Worm (Caenorhabditis elegans) whole organism, young adult: ENCODE data around the gene fbxa-15.

Source experiments
- B0019.2 ChIP-seq: fragments of 200-800 bp; sonication (Bioruptor generic); conservative IDR thresholded peaks from 2 replicates; pipeline ENCODE4 v1.3.6; 2022; ENCODE audit warnings: missing genetic modification reagents, missing genetic modification characterization, missing compliant biosample characterization
- B0035.1 ChIP-seq: sonication (generic microtip); optimal IDR thresholded peaks from 2 replicates; lab custom pipeline; 2016; ENCODE audit warnings: missing genetic modification characterization, mild to moderate bottlenecking, missing compliant biosample characterization, missing genotype, missing genetic modification reagents
- C06A6.2 ChIP-seq: fragments of 200-800 bp; sonication (Bioruptor generic); conservative IDR thresholded peaks from 2 replicates; pipeline ENCODE4 v1.3.6; 2022; ENCODE audit warnings: missing genetic modification characterization, missing compliant biosample characterization
- F23B12.7 ChIP-seq: sonication (generic microtip); optimal IDR thresholded peaks from 2 replicates; lab custom pipeline; 2017; ENCODE audit warnings: missing genetic modification characterization, mild to moderate bottlenecking, missing compliant biosample characterization, antibody characterized with exemption, moderate library complexity; ENCODE audit not compliant: insufficient read depth
- ZK185.1 ChIP-seq: sonication (generic microtip); optimal IDR thresholded peaks from 2 replicates; lab custom pipeline; 2016; ENCODE audit warnings: mild to moderate bottlenecking, missing genetic modification characterization, missing compliant biosample characterization; ENCODE audit not compliant: poor library complexity, severe bottlenecking
- akir-1 ChIP-seq: fragments of 200-800 bp; sonication (Bioruptor generic); optimal IDR thresholded peaks from 2 replicates; lab custom pipeline; 2018; ENCODE audit warnings: mild to moderate bottlenecking, missing genetic modification characterization, moderate library complexity, missing compliant biosample characterization
- atf-7 ChIP-seq: sonication (generic microtip); optimal IDR thresholded peaks from 2 replicates; lab custom pipeline; 2017; ENCODE audit warnings: mild to moderate bottlenecking, missing genetic modification characterization, missing compliant biosample characterization
- attf-5 ChIP-seq: fragments of 200-800 bp; sonication (Bioruptor generic); optimal IDR thresholded peaks from 2 replicates; lab custom pipeline; 2018; ENCODE audit warnings: mild to moderate bottlenecking, missing genetic modification characterization, missing compliant biosample characterization
- attf-6 ChIP-seq: fragments of 200-800 bp; sonication (Bioruptor generic); IDR thresholded peaks from 2 replicates; pipeline ENCODE4 v1.3.6; 2022; ENCODE audit warnings: missing genetic modification reagents, missing genetic modification characterization, missing compliant biosample characterization
- cebp-1 ChIP-seq, 2 experiments: fragments of 200-800 bp in 1 of 2; sonication (Bioruptor generic) in 1 of 2; sonication (generic microtip) in 1 of 2; IDR thresholded peaks in 1 of 2; optimal IDR thresholded peaks in 1 of 2; 2 replicates each; pipeline versions ENCODE4 v1.3.6 to Lab custom; 2017 to 2022; ENCODE audit warnings: missing compliant biosample characterization in 2 of 2, missing genetic modification characterization in 2 of 2, mild to moderate bottlenecking in 1 of 2, missing genetic modification reagents in 1 of 2, moderate library complexity in 1 of 2
- dpl-1 ChIP-seq: fragments of 150-350 bp; optimal IDR thresholded peaks from 2 replicates; lab custom pipeline; 2014; ENCODE audit warnings: missing biosample characterization, missing genetic modification reagents, missing genetic modification characterization
- egl-18 ChIP-seq: fragments of 200-800 bp; sonication (Bioruptor generic); IDR thresholded peaks from 2 replicates; pipeline ENCODE4 v1.3.6; 2022; ENCODE audit warnings: missing genetic modification reagents, missing genetic modification characterization, missing compliant biosample characterization
- egl-44 ChIP-seq: fragments of 200-800 bp; sonication (Bioruptor generic); IDR thresholded peaks from 2 replicates; pipeline ENCODE4 v1.3.6; 2022; ENCODE audit warnings: missing genetic modification reagents, missing genetic modification characterization, missing compliant biosample characterization
- ets-4 ChIP-seq: fragments of 200-800 bp; sonication (Bioruptor generic); optimal IDR thresholded peaks from 2 replicates; lab custom pipeline; 2018; ENCODE audit warnings: mild to moderate bottlenecking, missing genetic modification characterization, missing compliant biosample characterization
- him-1 ChIP-seq: sonication (generic microtip); optimal IDR thresholded peaks from 2 replicates; lab custom pipeline; 2016; ENCODE audit warnings: missing genotype, missing genetic modification reagents, missing genetic modification characterization, missing compliant biosample characterization
- hmg-1.2 ChIP-seq: fragments of 200-800 bp; sonication (Bioruptor generic); IDR thresholded peaks from 2 replicates; pipeline ENCODE4 v1.3.6; 2022; ENCODE audit warnings: missing genetic modification reagents, missing genetic modification characterization, missing compliant biosample characterization
- hsf-1 ChIP-seq: fragments of 200-800 bp; sonication (Bioruptor generic); IDR thresholded peaks from 2 replicates; pipeline ENCODE4 v1.3.6; 2022; ENCODE audit warnings: missing genetic modification reagents, missing genetic modification characterization, missing compliant biosample characterization
- let-607 ChIP-seq, 2 experiments: fragments of 200-800 bp in 1 of 2; sonication (Bioruptor generic) in 1 of 2; sonication (generic microtip) in 1 of 2; optimal IDR thresholded peaks; 2 replicates each; lab custom pipeline; 2016 to 2018; ENCODE audit warnings: mild to moderate bottlenecking in 2 of 2, missing compliant biosample characterization in 2 of 2, missing genetic modification characterization in 2 of 2, moderate library complexity in 2 of 2, missing genotype in 1 of 2
- lin-35 ChIP-seq, 3 experiments: fragments of 150-350 bp in 2 of 3; sonication (generic microtip) in 1 of 3; optimal IDR thresholded peaks; 2 replicates each; lab custom pipeline; 2014 to 2018; ENCODE audit warnings: missing biosample characterization in 3 of 3, missing genetic modification characterization in 3 of 3, missing genetic modification reagents in 3 of 3
- lin-40 ChIP-seq: sonication (generic microtip); optimal IDR thresholded peaks from 2 replicates; lab custom pipeline; 2016; ENCODE audit warnings: missing genetic modification characterization, mild to moderate bottlenecking, missing compliant biosample characterization, missing genotype, missing genetic modification reagents
- lsl-1 ChIP-seq: fragments of 200-800 bp; sonication (Bioruptor generic); optimal IDR thresholded peaks from 2 replicates; lab custom pipeline; 2018; ENCODE audit warnings: mild to moderate bottlenecking, missing genetic modification characterization, moderate library complexity, missing compliant biosample characterization
- lsy-27 ChIP-seq: sonication (generic microtip); optimal IDR thresholded peaks from 2 replicates; lab custom pipeline; 2017; ENCODE audit warnings: missing genetic modification characterization, mild to moderate bottlenecking, missing compliant biosample characterization, antibody characterized with exemption, missing genotype, borderline replicate concordance; ENCODE audit not compliant: insufficient read depth
- nfyb-1 ChIP-seq: fragments of 200-800 bp; sonication (Bioruptor generic); IDR thresholded peaks from 2 replicates; pipeline ENCODE4 v1.3.6; 2022; ENCODE audit warnings: missing genetic modification reagents, missing genetic modification characterization, missing compliant biosample characterization
- nhr-80 ChIP-seq: sonication (generic microtip); optimal IDR thresholded peaks from 2 replicates; lab custom pipeline; 2016; ENCODE audit warnings: missing genetic modification characterization, missing compliant biosample characterization
- nhr-90 ChIP-seq: sonication (generic microtip); optimal IDR thresholded peaks from 2 replicates; lab custom pipeline; 2016; ENCODE audit warnings: missing genotype, mild to moderate bottlenecking, missing genetic modification characterization, missing compliant biosample characterization
- pbrm-1 ChIP-seq: fragments of 200-800 bp; sonication (Bioruptor generic); IDR thresholded peaks from 2 replicates; pipeline ENCODE4 v1.3.6; 2022; ENCODE audit warnings: missing genetic modification reagents, missing genetic modification characterization, missing compliant biosample characterization
- pha-4 ChIP-seq: fragments of 150-350 bp; sonication (generic microtip); optimal IDR thresholded peaks from 2 replicates; lab custom pipeline; 2014; ENCODE audit warnings: missing biosample characterization, missing genetic modification reagents, missing genetic modification characterization
- tbp1 ChIP-seq: fragments of 200-800 bp; sonication (Bioruptor generic); optimal IDR thresholded peaks from 2 replicates; lab custom pipeline; 2018; ENCODE audit warnings: mild to moderate bottlenecking, missing genetic modification characterization, missing compliant biosample characterization
- tlf-1 ChIP-seq: fragments of 200-800 bp; sonication (Bioruptor generic); optimal IDR thresholded peaks from 2 replicates; lab custom pipeline; 2018; ENCODE audit warnings: mild to moderate bottlenecking, missing genetic modification characterization, missing compliant biosample characterization
- unc-130 ChIP-seq: sonication (generic microtip); optimal IDR thresholded peaks from 2 replicates; lab custom pipeline; 2016; ENCODE audit warnings: missing genetic modification reagents, missing genetic modification characterization, missing compliant biosample characterization
- unc-62 ChIP-seq: fragments of 150-350 bp; optimal IDR thresholded peaks from 2 replicates; lab custom pipeline; 2014; ENCODE audit warnings: missing biosample characterization, missing genetic modification reagents, missing genetic modification characterization
- ztf-18 ChIP-seq: sonication (generic microtip); optimal IDR thresholded peaks from 2 replicates; lab custom pipeline; 2016; ENCODE audit warnings: missing genotype, mild to moderate bottlenecking, missing genetic modification characterization, missing compliant biosample characterization
- ztf-22 ChIP-seq: fragments of 200-800 bp; sonication (Bioruptor generic); optimal IDR thresholded peaks from 2 replicates; lab custom pipeline; 2018; ENCODE audit warnings: mild to moderate bottlenecking, missing genetic modification characterization, moderate library complexity, missing compliant biosample characterization
- ztf-25 ChIP-seq: fragments of 200-800 bp; sonication (Bioruptor generic); IDR thresholded peaks from 2 replicates; pipeline ENCODE4 v1.3.6; 2022; ENCODE audit warnings: missing genetic modification reagents, missing genetic modification characterization, missing compliant biosample characterization

The fbxa-15 gene

ce11 chrIII:1284584-1285046 lies 36.8 kb downstream of the fbxa-15 start, which contains the start of gene fbxa-37:
TSS of gene fbxa-37 (plus strand) at chrIII:1284996.
- TF ChIP-seq egl-18 (GFP tag; lab: Robert Waterston, UW) (no peak), akir-1 (no peak), ZK185.1 (tag; lab: Kevin White, UChicago) (no peak), pbrm-1 (GFP tag; lab: Robert Waterston, UW) (no peak), cebp-1 (GFP tag; IDR thresholded peaks at IDR 0.05; lab: Robert Waterston, UW) (peak; percentile 94), cebp-1 (tag; optimal IDR thresholded peaks at IDR 0.05; lab: Kevin White, UChicago) (peak; percentile 96), hmg-1.2 (peak; percentile 40; the same call in 1 of the 2 replicates), C06A6.2 (GFP tag; lab: Robert Waterston, UW) (no peak), tlf-1 (GFP tag; lab: Kevin White, UChicago) (no peak), attf-5 (GFP tag; lab: Kevin White, UChicago) (peak; percentile 49), ztf-18 (tag; lab: Kevin White, UChicago) (no peak)

- TF ChIP-seq ztf-18 (tag; lab: Kevin White, UChicago) = no peak
- no peak for TF ChIP-seq lsy-27 (tag; lab: Kevin White, UChicago)
- no peak for TF ChIP-seq lin-35 (GFP tag; optimal IDR thresholded peaks at IDR 0.05; lab: Kevin White, UChicago)
- peak in 1 of 2 experiments; percentile 29 for TF ChIP-seq let-607 (tag; optimal IDR thresholded peaks at IDR 0.05; lab: Kevin White, UChicago)
- no peak for TF ChIP-seq attf-6
- TF ChIP-seq ztf-25 = no peak
- peak; percentile 64 for TF ChIP-seq ztf-22 (GFP tag; lab: Kevin White, UChicago)
- peak; percentile 97 for TF ChIP-seq nhr-80 (tag; lab: Kevin White, UChicago)
- no peak for TF ChIP-seq unc-130
- TF ChIP-seq ets-4 (GFP tag; lab: Kevin White, UChicago) = peak; percentile 86
- peak; percentile 89 for TF ChIP-seq pha-4
- peak; percentile 69; the same call in 1 of the 2 replicates for TF ChIP-seq nfyb-1 (GFP tag; lab: Robert Waterston, UW)
- peak; percentile 52; the same call in 1 of the 2 replicates for TF ChIP-seq egl-44 (GFP tag; lab: Robert Waterston, UW)
- TF ChIP-seq dpl-1 = no peak
- peak; percentile 64 for TF ChIP-seq atf-7 (tag; lab: Kevin White, UChicago)
- peak; percentile 35 for TF ChIP-seq tbp1
- peak; percentile 17 for TF ChIP-seq F23B12.7 (tag; lab: Kevin White, UChicago)
- peak; percentile 69 for TF ChIP-seq unc-62 (GFP tag; lab: Kevin White, UChicago)
- TF ChIP-seq him-1 (tag; lab: Kevin White, UChicago) = no peak
- peak; percentile 97 for TF ChIP-seq cebp-1 (GFP tag; IDR thresholded peaks at IDR 0.05; lab: Robert Waterston, UW)
- TF ChIP-seq cebp-1 (tag; optimal IDR thresholded peaks at IDR 0.05; lab: Kevin White, UChicago) = peak; percentile 98
- TF ChIP-seq tlf-1 (GFP tag; lab: Kevin White, UChicago) = peak; percentile 3
- TF ChIP-seq B0019.2 (GFP tag; lab: Robert Waterston, UW) = no peak
- peak; percentile 46 for TF ChIP-seq nhr-90 (tag; lab: Kevin White, UChicago)
- no peak for TF ChIP-seq lsl-1 (GFP tag; lab: Kevin White, UChicago)
- peak; percentile 86 for TF ChIP-seq attf-5 (GFP tag; lab: Kevin White, UChicago)
- no peak for TF ChIP-seq B0035.1
- peak; percentile 2 for TF ChIP-seq lin-40 (tag; lab: Kevin White, UChicago)
Observed at ce11 chrIII:1279197-1279596, 42.3 kb downstream of the fbxa-15 start.

DNA sequence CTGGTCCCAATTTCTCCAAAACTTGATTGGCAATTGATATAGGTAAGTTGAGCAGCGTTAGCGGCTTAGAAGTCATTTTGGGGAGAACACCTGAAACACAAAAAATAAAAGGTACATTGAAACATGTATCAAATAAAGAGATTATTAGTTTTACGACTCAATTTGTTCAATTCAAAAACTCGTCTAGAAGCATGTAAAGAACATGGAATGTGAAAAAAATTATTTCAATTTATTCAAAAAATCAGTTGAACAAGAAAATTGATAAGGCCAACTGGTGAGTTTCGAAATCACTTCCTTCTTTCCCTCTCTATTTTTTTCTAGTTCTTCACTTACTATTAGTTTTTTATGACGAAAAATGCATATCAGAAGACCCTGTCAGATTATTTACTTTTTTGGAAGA lies 45.9 kb downstream of the fbxa-15 start, which contains the start of gene fbxa-30:
TSS of gene fbxa-30 (minus strand) at position 101 of the 400 bp plus-strand sequence.
- no peak for TF ChIP-seq cebp-1 (GFP tag; IDR thresholded peaks at IDR 0.05; lab: Robert Waterston, UW)
- peak; percentile 57 for TF ChIP-seq cebp-1 (tag; optimal IDR thresholded peaks at IDR 0.05; lab: Kevin White, UChicago)
- TF ChIP-seq hsf-1 (GFP tag; lab: Robert Waterston, UW) = no peak
- TF ChIP-seq nhr-80 (tag; lab: Kevin White, UChicago) = peak; percentile 5
